Worm (Caenorhabditis elegans) whole organism, L4/young adult: ENCODE results near the gene tin-9.2.

Experiments
- W03F9.2 ChIP-seq: fragments of 150-350 bp; optimal IDR thresholded peaks from 2 replicates; lab custom pipeline; 2014; ENCODE audit warnings: missing biosample characterization, missing genetic modification characterization
- dao-5 ChIP-seq: sonication (generic microtip); optimal IDR thresholded peaks from 2 replicates; lab custom pipeline; 2016; ENCODE audit warnings: missing genotype, missing genetic modification characterization, moderate library complexity, missing compliant biosample characterization
- him-1 ChIP-seq: sonication (generic microtip); optimal IDR thresholded peaks from 2 replicates; lab custom pipeline; 2016; ENCODE audit warnings: missing genotype, missing genetic modification reagents, missing genetic modification characterization, missing compliant biosample characterization

DNA sequence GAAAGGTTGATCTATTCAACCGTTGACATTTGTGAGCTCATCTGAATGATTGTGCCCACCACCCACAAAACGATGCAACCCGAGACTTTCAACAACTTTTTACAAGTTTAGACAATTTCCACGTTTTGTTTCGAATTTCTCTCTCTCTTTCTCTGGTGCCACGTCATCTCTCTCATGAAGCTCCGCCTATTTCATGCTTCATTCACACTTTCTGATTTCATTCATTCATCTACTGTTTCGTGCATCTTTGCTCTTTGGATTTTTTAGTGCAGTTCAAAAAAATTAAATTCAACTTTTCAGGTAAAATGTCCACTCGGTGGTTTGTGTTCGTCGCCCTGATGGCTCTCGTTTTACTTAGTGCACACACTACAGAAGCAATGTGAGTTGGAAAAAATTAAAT lies 50.5 kb downstream of the tin-9.2 start, which contains the start of gene nlp-79:
- no peak for TF ChIP-seq W03F9.2 (tag; lab: Kevin White, UChicago)
- TF ChIP-seq dao-5 (tag; lab: Kevin White, UChicago), result no peak
- no peak for TF ChIP-seq him-1
